Worm (Caenorhabditis elegans) whole organism, L1 larva: ENCODE measurements around the gene unc-93.

Source experiments
- C16A3.4 ChIP-seq: fragments of 150-350 bp; optimal IDR thresholded peaks from 2 replicates; lab custom pipeline; 2014; ENCODE audit warnings: missing biosample characterization, missing genetic modification characterization
- C34B4.2 ChIP-seq: sonication (generic microtip); optimal IDR thresholded peaks from 2 replicates; lab custom pipeline; 2017; ENCODE audit warnings: mild to moderate bottlenecking, missing genetic modification characterization, missing compliant biosample characterization
- F16B12.6 ChIP-seq: fragments of 150-350 bp; optimal IDR thresholded peaks from 2 replicates; lab custom pipeline; 2014; ENCODE audit warnings: missing biosample characterization, missing genetic modification characterization
- blmp-1 ChIP-seq: fragments of 150-350 bp; optimal IDR thresholded peaks from 2 replicates; lab custom pipeline; 2014; ENCODE audit warnings: missing biosample characterization, missing genetic modification characterization
- ceh-8 ChIP-seq: fragments of 200-800 bp; sonication (Bioruptor generic); optimal IDR thresholded peaks from 2 replicates; lab custom pipeline; 2018; ENCODE audit warnings: mild to moderate bottlenecking, missing genetic modification characterization, moderate library complexity, missing compliant biosample characterization
- dpl-1 ChIP-seq, 3 experiments: fragments of 150-350 bp in 2 of 3; sonication (generic microtip) in 1 of 3; optimal IDR thresholded peaks; 2 replicates each; lab custom pipeline; 2014 to 2017; ENCODE audit warnings: missing biosample characterization in 3 of 3, missing genetic modification characterization in 3 of 3, missing genetic modification reagents in 3 of 3
- dsc-1 ChIP-seq: sonication (generic microtip); optimal IDR thresholded peaks from 2 replicates; lab custom pipeline; 2016; ENCODE audit warnings: mild to moderate bottlenecking, missing genetic modification characterization, missing compliant biosample characterization
- efl-1 ChIP-seq, 4 experiments: fragments of 150-350 bp; optimal IDR thresholded peaks in 3 of 4; peaks in 1 of 4; 1 replicate in 1 of 4; 2 replicates in 3 of 4; lab custom pipeline; 2014; ENCODE audit warnings: missing biosample characterization in 2 of 4, missing genetic modification characterization in 2 of 4, missing genetic modification reagents in 2 of 4
- egl-13 ChIP-seq: sonication (generic microtip); optimal IDR thresholded peaks from 2 replicates; lab custom pipeline; 2016; ENCODE audit warnings: missing genotype, missing genetic modification reagents, missing genetic modification characterization, missing compliant biosample characterization
- egl-27 ChIP-seq, 2 experiments: fragments of 150-350 bp in 1 of 2; sonication (generic microtip); optimal IDR thresholded peaks; 3 replicates each; lab custom pipeline; 2017 to 2018; ENCODE audit warnings: missing biosample characterization in 2 of 2, missing genetic modification characterization in 2 of 2, missing genetic modification reagents in 2 of 2
- elt-2 ChIP-seq: sonication (generic microtip); optimal IDR thresholded peaks from 2 replicates; lab custom pipeline; 2016; ENCODE audit warnings: missing genetic modification characterization, mild to moderate bottlenecking, inconsistent platforms, missing compliant biosample characterization, missing genetic modification reagents
- ets-5 ChIP-seq: fragments of 200-800 bp; sonication (Bioruptor generic); IDR thresholded peaks from 2 replicates; pipeline ENCODE4 v1.3.6; 2022; ENCODE audit warnings: missing genetic modification characterization, missing compliant biosample characterization
- fkh-4 ChIP-seq: sonication (generic microtip); optimal IDR thresholded peaks from 2 replicates; lab custom pipeline; 2016; ENCODE audit warnings: missing compliant biosample characterization, missing genetic modification characterization, borderline replicate concordance
- fos-1 ChIP-seq: fragments of 150-350 bp; optimal IDR thresholded peaks from 2 replicates; lab custom pipeline; 2014; ENCODE audit warnings: missing biosample characterization, missing genetic modification characterization
- grh-1 ChIP-seq: fragments of 200-800 bp; sonication (Bioruptor generic); IDR thresholded peaks from 2 replicates; pipeline ENCODE4 v1.3.6; 2022; ENCODE audit warnings: missing genetic modification reagents, missing genetic modification characterization, missing compliant biosample characterization
- hpl-2 ChIP-seq: fragments of 150-350 bp; optimal IDR thresholded peaks from 2 replicates; lab custom pipeline; 2014; ENCODE audit warnings: missing biosample characterization, missing genetic modification reagents, missing genetic modification characterization
- irx-1 ChIP-seq: sonication (generic microtip); optimal IDR thresholded peaks from 2 replicates; lab custom pipeline; 2016; ENCODE audit warnings: missing genetic modification characterization, missing compliant biosample characterization
- isw-1 ChIP-seq: fragments of 200-800 bp; sonication (Bioruptor generic); IDR thresholded peaks from 2 replicates; pipeline ENCODE4 v1.3.6; 2022; ENCODE audit warnings: missing genetic modification characterization, missing compliant biosample characterization
- lin-14 ChIP-seq: fragments of 200-800 bp; sonication (Bioruptor generic); optimal IDR thresholded peaks from 2 replicates; lab custom pipeline; 2018; ENCODE audit warnings: mild to moderate bottlenecking, missing genetic modification characterization, moderate library complexity, missing compliant biosample characterization
- lin-15B ChIP-seq: fragments of 150-350 bp; sonication (generic microtip); optimal IDR thresholded peaks from 3 replicates; lab custom pipeline; 2014; ENCODE audit warnings: missing biosample characterization, missing genetic modification characterization
- lin-39 ChIP-seq: fragments of 150-350 bp; optimal IDR thresholded peaks from 2 replicates; lab custom pipeline; 2014; ENCODE audit warnings: missing biosample characterization, missing genetic modification reagents, missing genetic modification characterization
- mdl-1 ChIP-seq, 2 experiments: fragments of 150-350 bp; optimal IDR thresholded peaks; 2 replicates each; lab custom pipeline; 2014 to 2017; ENCODE audit warnings: missing biosample characterization in 2 of 2, missing genetic modification characterization in 2 of 2, inconsistent platforms in 1 of 2
- mep-1 ChIP-seq: fragments of 150-350 bp; optimal IDR thresholded peaks from 2 replicates; lab custom pipeline; 2014; ENCODE audit warnings: missing biosample characterization, missing genetic modification characterization
- nhr-47 ChIP-seq: sonication (generic microtip); optimal IDR thresholded peaks from 2 replicates; lab custom pipeline; 2016; ENCODE audit warnings: mild to moderate bottlenecking, missing genetic modification characterization, moderate library complexity, missing compliant biosample characterization
- nhr-71 ChIP-seq: sonication (generic microtip); optimal IDR thresholded peaks from 2 replicates; lab custom pipeline; 2016; ENCODE audit warnings: mild to moderate bottlenecking, missing genetic modification characterization, moderate library complexity, missing compliant biosample characterization
- nhr-76 ChIP-seq: sonication (generic microtip); optimal IDR thresholded peaks from 2 replicates; lab custom pipeline; 2017; ENCODE audit warnings: missing biosample characterization, missing genetic modification characterization
- nhr-77 ChIP-seq: fragments of 150-350 bp; optimal IDR thresholded peaks from 2 replicates; lab custom pipeline; 2014; ENCODE audit warnings: missing biosample characterization, missing genetic modification characterization
- pag-3 ChIP-seq: sonication (generic microtip); optimal IDR thresholded peaks from 2 replicates; lab custom pipeline; 2017; ENCODE audit warnings: missing genetic modification characterization, mild to moderate bottlenecking, missing compliant biosample characterization, antibody characterized with exemption, borderline replicate concordance; ENCODE audit not compliant: insufficient read depth
- pqm-1 ChIP-seq: sonication (generic microtip); optimal IDR thresholded peaks from 3 replicates; lab custom pipeline; 2017; ENCODE audit warnings: missing biosample characterization, missing genetic modification characterization
- rnt-1 ChIP-seq: sonication (generic microtip); optimal IDR thresholded peaks from 2 replicates; lab custom pipeline; 2016; ENCODE audit warnings: mild to moderate bottlenecking, missing genetic modification characterization, moderate library complexity, missing compliant biosample characterization
- snu-23 ChIP-seq: sonication (generic microtip); optimal IDR thresholded peaks from 2 replicates; lab custom pipeline; 2016; ENCODE audit warnings: missing genetic modification characterization, missing compliant biosample characterization
- swsn-7 ChIP-seq: sonication (generic microtip); optimal IDR thresholded peaks from 2 replicates; lab custom pipeline; 2016; ENCODE audit warnings: missing genetic modification characterization, missing compliant biosample characterization
- tlp-1 ChIP-seq: fragments of 150-350 bp; optimal IDR thresholded peaks from 2 replicates; lab custom pipeline; 2014; ENCODE audit warnings: missing biosample characterization, missing genetic modification characterization
- unc-62 ChIP-seq: fragments of 150-350 bp; optimal IDR thresholded peaks from 2 replicates; lab custom pipeline; 2014; ENCODE audit warnings: missing biosample characterization, missing genetic modification reagents, missing genetic modification characterization
- xbp-1 ChIP-seq: sonication (generic microtip); optimal IDR thresholded peaks from 2 replicates; lab custom pipeline; 2016; ENCODE audit warnings: missing genetic modification characterization, missing compliant biosample characterization
- zip-4 ChIP-seq: fragments of 200-800 bp; sonication (Bioruptor generic); optimal IDR thresholded peaks from 2 replicates; lab custom pipeline; 2018; ENCODE audit warnings: mild to moderate bottlenecking, missing genetic modification characterization, moderate library complexity, missing compliant biosample characterization

The unc-93 gene

DNA sequence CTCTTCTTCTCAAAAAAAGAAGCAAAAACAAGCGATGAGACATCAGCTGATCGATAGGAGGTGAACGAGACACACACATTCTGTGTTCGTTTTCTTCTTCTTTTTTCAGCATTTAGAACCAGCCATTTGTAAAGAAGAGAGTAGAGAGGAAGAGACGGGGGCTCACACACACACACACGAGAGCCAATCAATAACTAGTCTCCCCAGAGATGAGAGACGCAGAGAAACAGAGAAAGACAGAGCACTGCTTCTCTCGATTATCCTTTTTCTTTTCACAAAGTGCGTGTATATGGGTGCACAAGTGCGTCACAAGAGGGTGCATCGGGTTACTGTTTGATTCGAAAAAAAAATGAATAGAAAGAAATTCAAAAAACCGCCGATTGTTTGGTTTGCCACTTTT is 33.2 kb downstream of the unc-93 start (continued):
- TF ChIP-seq rnt-1 (peak; percentile 79), nhr-77 (tag; lab: Kevin White, UChicago) (peak; percentile 35), zip-4 (GFP tag; lab: Kevin White, UChicago) (no peak), isw-1 (peak; percentile 45), grh-1 (GFP tag; lab: Robert Waterston, UW) (0 out of 2 replicates have a peak, but pooled peaks have one; percentile 6), mdl-1 (tag; optimal IDR thresholded peaks at IDR 0.05; lab: Kevin White, UChicago) (peak in 1 of 2 experiments; percentile 30), irx-1 (tag; lab: Kevin White, UChicago) (peak; percentile 42), lin-14 (GFP tag; lab: Kevin White, UChicago) (peak; percentile 89), dpl-1 (GFP tag; optimal IDR thresholded peaks at IDR 0.05; lab: Kevin White, UChicago) (peak; percentile 7 to 48 (median 27))

- TF ChIP-seq lin-14 (GFP tag; lab: Kevin White, UChicago): peak; percentile 47
- no peak for TF ChIP-seq ets-5
- TF ChIP-seq tlp-1 (tag; lab: Kevin White, UChicago): no peak
These were observed 34.9 kb downstream of the unc-93 start for ce11 chrIII:3679083-3679482.

ce11 chrIII:3681351-3681938 is 37.3 kb downstream of the unc-93 start:
- peak; percentile 31 for TF ChIP-seq egl-13 (tag; lab: Kevin White, UChicago)
- TF ChIP-seq lin-14 (GFP tag; lab: Kevin White, UChicago): peak; percentile 51
- peak; percentile 16 for TF ChIP-seq nhr-47 (tag; lab: Kevin White, UChicago)
- no peak for TF ChIP-seq pag-3 (tag; lab: Kevin White, UChicago)
- no peak for TF ChIP-seq lin-39 (tag; lab: Kevin White, UChicago)
- TF ChIP-seq xbp-1 (tag; lab: Kevin White, UChicago): no peak
- peak; percentile 24 for TF ChIP-seq dsc-1 (tag; lab: Kevin White, UChicago)
- peak; percentile 93 for TF ChIP-seq blmp-1
- TF ChIP-seq swsn-7: peak; percentile 4

- TF ChIP-seq mep-1: no peak
- TF ChIP-seq egl-27 (tag; optimal IDR thresholded peaks at IDR 0.05; lab: Kevin White, UChicago): no peak
- no peak for TF ChIP-seq C34B4.2 (tag; lab: Kevin White, UChicago)
These were observed 38.8 kb downstream of the unc-93 start for ce11 chrIII:3682869-3683403.

- TF ChIP-seq efl-1 (optimal IDR thresholded peaks at IDR 0.05; lab: Kevin White, UChicago): no peak
- peak in 1 of 2 experiments; percentile 73 for TF ChIP-seq efl-1 (GFP tag; optimal IDR thresholded peaks at IDR 0.05 in 1 of 2; lab: Kevin White, UChicago)
- TF ChIP-seq fkh-4: no peak
- no peak for TF ChIP-seq F16B12.6 (tag; lab: Kevin White, UChicago)
- TF ChIP-seq hpl-2: no peak
- peak; percentile 33 for TF ChIP-seq lin-14 (GFP tag; lab: Kevin White, UChicago)
These were observed 48.3 kb downstream of the unc-93 start for ce11 chrIII:3692516-3692915.

- TF ChIP-seq hpl-2 (no peak), unc-62 (no peak), nhr-71 (no peak), pqm-1 (tag; lab: Kevin White, UChicago) (no peak), tlp-1 (tag; lab: Kevin White, UChicago) (no peak), lin-15B (tag; lab: Kevin White, UChicago) (no peak), C16A3.4 (no peak), elt-2 (tag; lab: Kevin White, UChicago) (no peak), ets-5 (no peak), fos-1 (no peak), grh-1 (GFP tag; lab: Robert Waterston, UW) (no peak), snu-23 (GFP tag; lab: Kevin White, UChicago) (no peak), pag-3 (tag; lab: Kevin White, UChicago) (no peak), rnt-1 (no peak), C34B4.2 (tag; lab: Kevin White, UChicago) (no peak), ceh-8 (GFP tag; lab: Kevin White, UChicago) (no peak), nhr-76 (tag; lab: Kevin White, UChicago) (no peak), egl-27 (tag; optimal IDR thresholded peaks at IDR 0.05; lab: Kevin White, UChicago) (no peak)
These were observed 50.4 kb downstream of the unc-93 start, which contains the start of gene npr-15 for ce11 chrIII:3694572-3694971. Gene npr-15 (minus strand): TSS chrIII:3694672.
